Fruit fly (Drosophila melanogaster) whole organism, embryonic: ENCODE measurements around the gene Ipo9.

Experiments used
- C15 ChIP-seq: fragments of 200-800 bp; sonication (Bioruptor generic); IDR thresholded peaks from 3 replicates; pipeline ENCODE4 v1.3.6; 2022; ENCODE audit warnings: missing biosample characterization, missing genetic modification characterization
- CG11504 ChIP-seq: fragments of 200-800 bp; sonication (Bioruptor generic); optimal IDR thresholded peaks from 3 replicates; lab custom pipeline; 2019; ENCODE audit warnings: missing biosample characterization, mild to moderate bottlenecking, missing genetic modification characterization, moderate library complexity
- CG14667 ChIP-seq: fragments of 200-800 bp; sonication (Bioruptor generic); IDR thresholded peaks from 2 replicates; pipeline ENCODE4 v1.3.6; 2022; ENCODE audit warnings: missing biosample characterization, missing genetic modification characterization
- CG15011 ChIP-seq: fragments of 200-800 bp; sonication (Bioruptor generic); optimal IDR thresholded peaks from 3 replicates; lab custom pipeline; 2018; ENCODE audit warnings: missing biosample characterization, mild to moderate bottlenecking, missing genetic modification characterization
- CG15696 ChIP-seq: fragments of 200-800 bp; sonication (Bioruptor generic); optimal IDR thresholded peaks from 2 replicates; lab custom pipeline; 2019; ENCODE audit warnings: missing biosample characterization, mild to moderate bottlenecking, missing genetic modification characterization, moderate library complexity
- CG1602 ChIP-seq: fragments of 200-800 bp; sonication (Bioruptor generic); optimal IDR thresholded peaks from 3 replicates; lab custom pipeline; 2016; ENCODE audit warnings: missing biosample characterization, missing genetic modification characterization
- CG18476 ChIP-seq: fragments of 200-800 bp; sonication (Bioruptor generic); optimal IDR thresholded peaks from 2 replicates; lab custom pipeline; 2016; ENCODE audit warnings: missing biosample characterization, mild to moderate bottlenecking, missing genetic modification characterization
- CG30403 ChIP-seq: fragments of 200-800 bp; sonication (Bioruptor generic); optimal IDR thresholded peaks from 3 replicates; lab custom pipeline; 2016; ENCODE audit warnings: missing biosample characterization, missing genetic modification characterization
- CG31224 ChIP-seq: fragments of 200-800 bp; sonication (Bioruptor generic); IDR thresholded peaks from 2 replicates; pipeline ENCODE4 v1.3.6; 2022; ENCODE audit warnings: missing biosample characterization, missing genetic modification characterization
- CG32772 ChIP-seq: fragments of 200-800 bp; sonication (Bioruptor generic); IDR thresholded peaks from 2 replicates; pipeline ENCODE4 v1.3.6; 2022; ENCODE audit warnings: missing biosample characterization, missing genetic modification characterization
- CG34376 ChIP-seq: fragments of 200-800 bp; sonication (Bioruptor generic); optimal IDR thresholded peaks from 2 replicates; lab custom pipeline; 2018; ENCODE audit warnings: missing biosample characterization, mild to moderate bottlenecking, missing genetic modification characterization
- CG4730 ChIP-seq: fragments of 200-800 bp; sonication (Bioruptor generic); IDR thresholded peaks from 2 replicates; pipeline ENCODE4 v1.3.6; 2022; ENCODE audit warnings: missing biosample characterization, missing genetic modification characterization
- CG7271 ChIP-seq: fragments of 200-800 bp; sonication (Bioruptor generic); optimal IDR thresholded peaks from 2 replicates; lab custom pipeline; 2018; ENCODE audit warnings: missing biosample characterization, mild to moderate bottlenecking, missing genetic modification characterization, moderate library complexity
- CG8944 ChIP-seq: fragments of 200-800 bp; sonication (Bioruptor generic); optimal IDR thresholded peaks from 3 replicates; lab custom pipeline; 2016; ENCODE audit warnings: missing biosample characterization, missing genetic modification characterization
- CHES-1-like ChIP-seq: fragments of 200-800 bp; sonication (Bioruptor generic); optimal IDR thresholded peaks from 2 replicates; lab custom pipeline; 2016; ENCODE audit warnings: missing biosample characterization, missing genetic modification characterization
- Chrac-16 ChIP-seq: fragments of 200-800 bp; sonication (Bioruptor generic); optimal IDR thresholded peaks from 3 replicates; lab custom pipeline; 2016; ENCODE audit warnings: missing biosample characterization, missing genetic modification characterization
- D19A ChIP-seq: fragments of 200-800 bp; optimal IDR thresholded peaks from 3 replicates; lab custom pipeline; 2019; ENCODE audit warnings: missing biosample characterization, mild to moderate bottlenecking, missing genetic modification characterization, moderate library complexity
- Doc3 ChIP-seq: fragments of 200-800 bp; sonication (Bioruptor generic); IDR thresholded peaks from 3 replicates; pipeline ENCODE4 v1.3.6; 2022; ENCODE audit warnings: missing biosample characterization, missing genetic modification characterization; ENCODE audit not compliant: partially characterized antibody
- E2f2 ChIP-seq: fragments of 200-800 bp; sonication (Bioruptor generic); IDR thresholded peaks from 2 replicates; pipeline ENCODE4 v1.3.6; 2022; ENCODE audit warnings: missing biosample characterization, missing genetic modification characterization
- Lim3 ChIP-seq: fragments of 200-800 bp; sonication (Bioruptor generic); IDR thresholded peaks from 2 replicates; pipeline ENCODE4 v1.3.6; 2022; ENCODE audit warnings: missing biosample characterization, missing genetic modification characterization
- MESR4 ChIP-seq: fragments of 200-800 bp; sonication (Bioruptor generic); optimal IDR thresholded peaks from 2 replicates; lab custom pipeline; 2018; ENCODE audit warnings: missing biosample characterization, mild to moderate bottlenecking, missing genetic modification characterization, moderate library complexity
- Meics ChIP-seq: fragments of 200-800 bp; sonication (Bioruptor generic); optimal IDR thresholded peaks from 2 replicates; lab custom pipeline; 2017; ENCODE audit warnings: missing biosample characterization, mild to moderate bottlenecking, missing genetic modification characterization
- NC2β ChIP-seq: fragments of 200-800 bp; sonication (Bioruptor generic); optimal IDR thresholded peaks from 2 replicates; lab custom pipeline; 2016; ENCODE audit warnings: missing biosample characterization, missing genetic modification characterization
- Nf-YA ChIP-seq: fragments of 200-800 bp; sonication (Bioruptor generic); IDR thresholded peaks from 2 replicates; pipeline ENCODE4 v1.3.6; 2022; ENCODE audit warnings: missing biosample characterization, missing genetic modification characterization
- Ptx1 ChIP-seq: fragments of 200-800 bp; sonication (Bioruptor generic); IDR thresholded peaks from 2 replicates; pipeline ENCODE4 v1.3.6; 2022; ENCODE audit warnings: missing biosample characterization, missing genetic modification characterization
- Side ChIP-seq: fragments of 200-800 bp; sonication (Bioruptor generic); optimal IDR thresholded peaks from 2 replicates; lab custom pipeline; 2016; ENCODE audit warnings: missing biosample characterization, missing genetic modification characterization
- Six4 ChIP-seq: fragments of 200-800 bp; sonication (Bioruptor generic); optimal IDR thresholded peaks from 2 replicates; lab custom pipeline; 2016; ENCODE audit warnings: missing biosample characterization, missing genetic modification characterization
- Sox102F ChIP-seq: fragments of 200-800 bp; sonication (Bioruptor generic); optimal IDR thresholded peaks from 2 replicates; lab custom pipeline; 2018; ENCODE audit warnings: missing biosample characterization, mild to moderate bottlenecking, missing genetic modification characterization, moderate library complexity
- Xbp1 ChIP-seq: fragments of 200-800 bp; sonication (Bioruptor generic); optimal IDR thresholded peaks from 3 replicates; lab custom pipeline; 2016; ENCODE audit warnings: missing biosample characterization, mild to moderate bottlenecking, missing genetic modification characterization
- ase ChIP-seq: fragments of 200-800 bp; sonication (Bioruptor generic); IDR thresholded peaks from 3 replicates; pipeline ENCODE4 v1.3.6; 2022; ENCODE audit warnings: missing biosample characterization, missing genetic modification characterization
- cad ChIP-seq: fragments of >200 bp; optimal IDR thresholded peaks from 2 replicates; lab custom pipeline; 2017; ENCODE audit warnings: missing biosample characterization, missing genetic modification characterization
- cas ChIP-seq: fragments of 200-800 bp; sonication (Bioruptor generic); IDR thresholded peaks from 2 replicates; pipeline ENCODE4 v1.3.6; 2022; ENCODE audit warnings: missing biosample characterization, missing genetic modification characterization
- ems ChIP-seq: fragments of 200-800 bp; sonication (Bioruptor generic); optimal IDR thresholded peaks from 3 replicates; lab custom pipeline; 2016; ENCODE audit warnings: missing biosample characterization, missing genetic modification characterization
- ewg ChIP-seq: fragments of 200-800 bp; sonication (Bioruptor generic); optimal IDR thresholded peaks from 3 replicates; lab custom pipeline; 2017; ENCODE audit warnings: mild to moderate bottlenecking, missing biosample characterization, missing genetic modification reagents, missing genetic modification characterization
- fu2 ChIP-seq: fragments of 200-800 bp; sonication (Bioruptor generic); optimal IDR thresholded peaks from 2 replicates; lab custom pipeline; 2016; ENCODE audit warnings: missing biosample characterization, missing genetic modification characterization
- hkb ChIP-seq, 2 experiments: fragments of 200-800 bp in 1 of 2; fragments of >200 bp in 1 of 2; sonication (Bioruptor generic) in 1 of 2; IDR thresholded peaks in 1 of 2; optimal IDR thresholded peaks in 1 of 2; 2 replicates each; pipeline versions ENCODE4 v1.3.6 to Lab custom; 2017 to 2022; ENCODE audit warnings: missing biosample characterization in 1 of 2, missing genetic modification characterization in 1 of 2
- mam ChIP-seq: fragments of 200-800 bp; sonication (Bioruptor generic); optimal IDR thresholded peaks from 3 replicates; lab custom pipeline; 2016; ENCODE audit warnings: missing biosample characterization, missing genetic modification characterization
- mld ChIP-seq: fragments of 200-800 bp; sonication (Bioruptor generic); IDR thresholded peaks from 3 replicates; pipeline ENCODE4 v1.3.6; 2022; ENCODE audit warnings: missing biosample characterization, missing genetic modification characterization; ENCODE audit not compliant: partially characterized antibody
- nom ChIP-seq: fragments of 200-800 bp; sonication (Bioruptor generic); optimal IDR thresholded peaks from 2 replicates; lab custom pipeline; 2017; ENCODE audit warnings: missing biosample characterization, missing genetic modification characterization, mild to moderate bottlenecking, moderate library complexity, missing genetic modification reagents
- ranshi ChIP-seq: fragments of 200-800 bp; sonication (Bioruptor generic); IDR thresholded peaks from 2 replicates; pipeline ENCODE4 v1.3.6; 2022; ENCODE audit warnings: missing biosample characterization, missing genetic modification characterization
- sd ChIP-seq: fragments of 200-800 bp; sonication (Bioruptor generic); optimal IDR thresholded peaks from 3 replicates; lab custom pipeline; 2018; ENCODE audit warnings: missing biosample characterization, mild to moderate bottlenecking, missing genetic modification characterization, moderate library complexity
- sens ChIP-seq: fragments of 200-800 bp; sonication (Bioruptor generic); peaks from one replicate; lab custom pipeline; 2016; ENCODE audit warnings: missing biosample characterization, missing genetic modification characterization
- tio ChIP-seq: fragments of 200-800 bp; sonication (Bioruptor generic); optimal IDR thresholded peaks from 2 replicates; lab custom pipeline; 2017; ENCODE audit warnings: missing biosample characterization, missing genetic modification characterization, inconsistent platforms
- trh ChIP-seq: fragments of 200-800 bp; sonication (Bioruptor generic); optimal IDR thresholded peaks from 2 replicates; lab custom pipeline; 2016; ENCODE audit warnings: missing biosample characterization, missing genetic modification characterization
- unc-4 ChIP-seq: fragments of 200-800 bp; sonication (Bioruptor generic); IDR thresholded peaks from 2 replicates; pipeline ENCODE4 v1.3.6; 2022; ENCODE audit warnings: missing biosample characterization, missing genetic modification characterization; ENCODE audit not compliant: partially characterized antibody
- vfl ChIP-seq: fragments of 200-800 bp; sonication (Bioruptor generic); optimal IDR thresholded peaks from 2 replicates; lab custom pipeline; 2016; ENCODE audit warnings: missing biosample characterization, missing genetic modification characterization
- vnd ChIP-seq: fragments of 200-800 bp; sonication (Bioruptor generic); IDR thresholded peaks from 3 replicates; pipeline ENCODE4 v1.3.6; 2022; ENCODE audit warnings: missing biosample characterization, missing genetic modification characterization; ENCODE audit not compliant: partially characterized antibody
- vvl ChIP-seq: fragments of 200-800 bp; sonication (Bioruptor generic); IDR thresholded peaks from 2 replicates; pipeline ENCODE4 v1.3.6; 2022; ENCODE audit warnings: missing biosample characterization, missing genetic modification characterization
- zfh2 ChIP-seq: fragments of 200-800 bp; sonication (Bioruptor generic); optimal IDR thresholded peaks from 2 replicates; lab custom pipeline; 2016; ENCODE audit warnings: missing biosample characterization, missing genetic modification characterization

Gene Ipo9

DNA sequence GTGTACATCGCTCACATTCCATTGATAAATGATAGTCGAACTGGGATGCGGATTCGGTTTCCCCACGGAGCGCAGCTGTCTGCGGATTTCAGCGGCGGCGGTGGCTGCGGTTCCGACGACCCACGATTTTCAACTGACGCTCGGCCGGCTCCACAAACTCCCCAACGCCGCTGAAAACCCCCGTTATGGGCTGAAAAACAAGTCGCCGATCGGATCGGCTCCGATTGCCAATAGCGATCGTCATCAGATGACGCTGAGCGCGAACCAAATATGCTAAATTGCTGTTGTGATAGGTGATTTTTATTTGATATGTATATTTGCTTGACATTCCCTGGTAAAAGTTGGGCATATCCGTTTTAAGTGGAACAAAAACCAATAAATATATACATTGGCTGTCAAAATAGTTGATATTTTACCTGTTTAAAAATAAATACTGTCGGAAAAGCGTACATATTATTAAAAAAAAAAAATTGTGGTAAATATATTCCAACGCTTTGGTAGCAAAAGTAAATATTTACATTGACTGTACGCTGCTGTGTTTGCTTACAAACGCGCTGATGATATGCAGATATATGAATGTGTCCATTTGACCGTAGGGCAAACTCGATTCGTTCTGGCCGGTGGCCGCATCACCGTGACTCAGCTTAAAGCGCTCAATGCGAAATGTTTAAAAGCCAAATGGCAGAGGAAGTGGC is 42.0 kb downstream of the Ipo9 start (continued):
- TF ChIP-seq Chrac-16 (peak; percentile 21), ranshi (GFP tag; lab: Robert Waterston, UW) (peak; percentile 26; the same call in 1 of the 2 replicates), ems (peak; percentile 10), Side (GFP tag; lab: Kevin White, UChicago) (no peak), CG7271 (no peak), hkb (optimal IDR thresholded peaks at IDR 0.05; lab: Kevin White, UChicago) (no peak), hkb (GFP tag; IDR thresholded peaks at IDR 0.05; lab: Robert Waterston, UW) (peak; percentile 40; the same call in 1 of the 2 replicates), tio (GFP tag; lab: Kevin White, UChicago) (peak; percentile 41), vfl (peak; percentile 12), CG34376 (GFP tag; lab: Kevin White, UChicago) (no peak), Six4 (no peak), CG18476 (GFP tag; lab: Kevin White, UChicago) (no peak), ase (GFP tag; lab: Robert Waterston, UW) (0 out of 3 replicates have a peak, but pooled peaks have one; percentile 46), vnd (no peak), ewg (GFP tag; lab: Kevin White, UChicago) (no peak)

DNA sequence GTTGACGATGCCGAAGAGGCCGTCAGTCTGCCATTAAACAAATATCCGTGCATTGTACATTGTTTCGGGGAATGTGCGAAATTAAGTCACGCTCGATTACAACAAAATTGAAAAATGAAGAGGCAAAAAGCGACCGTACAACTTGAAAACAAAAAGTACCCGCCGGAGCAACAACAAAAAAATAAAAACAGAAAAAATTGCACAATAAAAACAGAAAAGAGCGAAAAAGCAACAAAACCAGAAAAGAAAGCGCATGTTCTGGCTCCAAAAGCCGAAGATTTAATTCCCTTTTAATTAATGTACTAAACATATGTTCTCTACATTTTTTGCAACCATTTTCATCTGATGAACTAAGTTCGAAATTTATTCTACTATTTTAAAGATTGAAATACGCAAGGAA is 44.2 kb downstream of the Ipo9 start:
- TF ChIP-seq cad (GFP tag; lab: Kevin White, UChicago) (no peak), CG32772 (no peak), unc-4 (GFP tag; lab: Robert Waterston, UW) (no peak), Doc3 (GFP tag; lab: Robert Waterston, UW) (no peak), NC2β (GFP tag; lab: Kevin White, UChicago) (no peak), nom (GFP tag; lab: Kevin White, UChicago) (peak; percentile 9), C15 (no peak), Sox102F (GFP tag; lab: Kevin White, UChicago) (no peak)

DNA sequence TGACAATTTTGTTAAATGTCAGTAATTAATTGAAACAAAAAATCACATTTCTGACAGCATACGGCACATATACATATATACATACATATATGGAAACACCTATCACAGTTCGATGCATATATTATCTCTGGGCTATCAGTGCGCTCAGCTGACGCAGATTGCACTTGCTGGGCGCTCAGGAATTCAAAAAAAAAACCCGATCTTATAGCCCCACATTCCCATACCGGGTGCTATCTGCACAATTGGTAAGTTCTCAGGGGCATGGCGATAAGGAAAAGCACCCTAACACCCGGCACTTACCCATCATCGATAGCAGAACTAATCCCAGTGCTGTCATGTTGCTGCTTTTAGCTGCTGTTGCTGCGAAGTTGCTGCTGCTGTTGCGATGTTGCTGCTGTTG is 45.0 kb downstream of the Ipo9 start:
- TF ChIP-seq D19A (tag; lab: Kevin White, UChicago) (no peak), trh (GFP tag; lab: Kevin White, UChicago) (no peak), Lim3 (GFP tag; lab: Robert Waterston, UW) (no peak), fu2 (no peak), Meics (GFP tag; lab: Kevin White, UChicago) (no peak), mld (no peak), CHES-1-like (GFP tag; lab: Kevin White, UChicago) (no peak), CG8944 (GFP tag; lab: Kevin White, UChicago) (no peak), sens (GFP tag; lab: Kevin White, UChicago) (peak; percentile 47), CG31224 (GFP tag; lab: Robert Waterston, UW) (peak; percentile 94), vvl (no peak), Xbp1 (no peak), CG4730 (GFP tag; lab: Robert Waterston, UW) (no peak), sd (peak; percentile 80), mam (no peak), CG1602 (GFP tag; lab: Kevin White, UChicago) (no peak), CG14667 (no peak), zfh2 (no peak), CG15011 (GFP tag; lab: Kevin White, UChicago) (no peak), E2f2 (no peak), MESR4 (GFP tag; lab: Kevin White, UChicago) (no peak), cas (GFP tag; lab: Robert Waterston, UW) (no peak), Ptx1 (GFP tag; lab: Robert Waterston, UW) (peak; percentile 14; the same call in 1 of the 2 replicates), CG15696 (no peak), CG34376 (GFP tag; lab: Kevin White, UChicago) (no peak), Nf-YA (GFP tag; lab: Robert Waterston, UW) (no peak), CG11504 (tag; lab: Kevin White, UChicago) (peak; percentile 63), CG30403 (GFP tag; lab: Kevin White, UChicago) (no peak)
